Fruit fly (Drosophila melanogaster) whole organism, pupa: ENCODE measurements around the gene CG9497.
A peak's percentile ranks its signal among the peaks of the same experiment; 100 is the strongest.

Source experiments
- CG10348 ChIP-seq: fragments of 200-800 bp; sonication (Bioruptor generic); IDR thresholded peaks from 2 replicates; pipeline ENCODE4 v1.3.6; 2022; ENCODE audit warnings: missing biosample characterization, missing genetic modification characterization
- CG12605 ChIP-seq: fragments of 200-800 bp; sonication (Bioruptor generic); IDR thresholded peaks from 2 replicates; pipeline ENCODE4 v1.3.6; 2022; ENCODE audit warnings: missing biosample characterization, missing genetic modification characterization
- CG13204 ChIP-seq: fragments of 200-800 bp; sonication (Bioruptor generic); optimal IDR thresholded peaks from 2 replicates; lab custom pipeline; 2018; ENCODE audit warnings: missing biosample characterization, mild to moderate bottlenecking, missing genetic modification characterization, moderate library complexity
- CG14655 ChIP-seq: fragments of 200-800 bp; sonication (Bioruptor generic); optimal IDR thresholded peaks from 3 replicates; lab custom pipeline; 2017; ENCODE audit warnings: mild to moderate bottlenecking, missing biosample characterization, missing genetic modification reagents, missing genetic modification characterization
- CG15710 ChIP-seq: fragments of 200-800 bp; sonication (Bioruptor generic); optimal IDR thresholded peaks from 2 replicates; lab custom pipeline; 2018; ENCODE audit warnings: missing biosample characterization, mild to moderate bottlenecking, missing genetic modification characterization, moderate library complexity
- CG17806 ChIP-seq: fragments of 200-800 bp; sonication (Bioruptor generic); optimal IDR thresholded peaks from 2 replicates; lab custom pipeline; 2018; ENCODE audit warnings: missing biosample characterization, mild to moderate bottlenecking, missing genetic modification characterization, moderate library complexity
- CG32121 ChIP-seq: fragments of 200-800 bp; sonication (Bioruptor generic); IDR thresholded peaks from 2 replicates; pipeline ENCODE4 v1.3.6; 2022; ENCODE audit warnings: missing biosample characterization, missing genetic modification characterization
- CG34367 ChIP-seq: fragments of 200-800 bp; sonication (Bioruptor generic); optimal IDR thresholded peaks from 2 replicates; lab custom pipeline; 2018; ENCODE audit warnings: missing biosample characterization, mild to moderate bottlenecking, missing genetic modification characterization
- CG4496 ChIP-seq: fragments of 200-800 bp; sonication (Bioruptor generic); IDR thresholded peaks from 3 replicates; pipeline ENCODE4 v1.3.6; 2022; ENCODE audit warnings: missing biosample characterization, missing genetic modification characterization
- CG8159 ChIP-seq: fragments of 200-800 bp; sonication (Bioruptor generic); optimal IDR thresholded peaks from 3 replicates; lab custom pipeline; 2018; ENCODE audit warnings: missing biosample characterization, mild to moderate bottlenecking, missing genetic modification characterization, moderate library complexity
- CG8301 ChIP-seq: fragments of 200-800 bp; sonication (Bioruptor generic); optimal IDR thresholded peaks from 2 replicates; lab custom pipeline; 2018; ENCODE audit warnings: missing biosample characterization, mild to moderate bottlenecking, missing genetic modification characterization
- CG9948 ChIP-seq: fragments of 200-800 bp; sonication (Bioruptor generic); optimal IDR thresholded peaks from 2 replicates; lab custom pipeline; 2018; ENCODE audit warnings: missing biosample characterization, mild to moderate bottlenecking, missing genetic modification characterization, moderate library complexity
- D1 ChIP-seq: fragments of 200-800 bp; sonication (Bioruptor generic); optimal IDR thresholded peaks from 2 replicates; lab custom pipeline; 2018; ENCODE audit warnings: missing biosample characterization, mild to moderate bottlenecking, missing genetic modification characterization, moderate library complexity
- EcR ChIP-seq: fragments of 200-800 bp; sonication (Bioruptor generic); optimal IDR thresholded peaks from 3 replicates; lab custom pipeline; 2019; ENCODE audit warnings: missing biosample characterization, missing genetic modification characterization, mild to moderate bottlenecking, moderate library complexity, missing genetic modification reagents
- Ets98B ChIP-seq: fragments of 200-800 bp; sonication (Bioruptor generic); IDR thresholded peaks from 2 replicates; pipeline ENCODE4 v1.3.6; 2022; ENCODE audit warnings: missing biosample characterization, missing genetic modification characterization
- Pif1A ChIP-seq: fragments of 200-800 bp; sonication (Bioruptor generic); optimal IDR thresholded peaks from 3 replicates; lab custom pipeline; 2016; ENCODE audit warnings: missing biosample characterization, missing genetic modification characterization
- Pif1B ChIP-seq: fragments of 200-800 bp; sonication (Bioruptor generic); optimal IDR thresholded peaks from 3 replicates; lab custom pipeline; 2016; ENCODE audit warnings: missing biosample characterization, missing genetic modification characterization
- Snoo ChIP-seq: fragments of 200-800 bp; sonication (Bioruptor generic); optimal IDR thresholded peaks from 3 replicates; lab custom pipeline; 2017; ENCODE audit warnings: missing biosample characterization, mild to moderate bottlenecking, missing genetic modification characterization, inconsistent platforms
- fd96Ca ChIP-seq: fragments of 200-800 bp; sonication (Bioruptor generic); IDR thresholded peaks from 3 replicates; pipeline ENCODE4 v1.3.6; 2022; ENCODE audit warnings: missing biosample characterization, missing genetic modification characterization
- gl ChIP-seq: fragments of 200-800 bp; sonication (Bioruptor generic); optimal IDR thresholded peaks from 2 replicates; lab custom pipeline; 2018; ENCODE audit warnings: missing biosample characterization, mild to moderate bottlenecking, missing genetic modification characterization
- rn ChIP-seq: fragments of 200-800 bp; sonication (Bioruptor generic); IDR thresholded peaks from 2 replicates; pipeline ENCODE4 v1.3.6; 2022; ENCODE audit warnings: missing biosample characterization, missing genetic modification characterization

Gene CG9497

DNA sequence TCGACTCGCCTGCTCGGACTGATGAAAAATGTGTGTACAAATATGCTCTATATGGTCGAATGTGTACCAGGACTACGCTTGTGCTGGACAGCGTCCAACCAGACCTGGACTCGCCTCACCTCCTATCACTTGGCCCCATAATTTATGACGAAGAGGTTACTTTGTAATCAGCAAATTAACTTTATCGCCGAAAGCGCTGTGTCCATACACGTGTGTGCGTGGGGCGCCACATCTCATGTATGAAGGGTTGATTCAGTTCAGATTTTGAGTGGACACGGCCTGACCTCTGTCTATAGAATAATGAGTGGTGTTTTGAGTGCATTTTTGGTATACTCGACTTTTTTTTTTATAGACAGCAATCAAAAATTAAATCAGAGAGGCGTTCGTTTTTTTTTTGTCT lies 11.8 kb upstream of the CG9497 start:
- TF ChIP-seq EcR (GFP tag; lab: Kevin White, UChicago) (no peak), rn (GFP tag; lab: Robert Waterston, UW) (no peak), CG8159 (no peak), gl (tag; lab: Kevin White, UChicago) (no peak), CG14655 (GFP tag; lab: Kevin White, UChicago) (no peak), fd96Ca (no peak), CG10348 (GFP tag; lab: Robert Waterston, UW) (no peak), CG9948 (no peak), CG34367 (tag; lab: Kevin White, UChicago) (no peak), CG12605 (no peak), CG13204 (GFP tag; lab: Kevin White, UChicago) (no peak), CG32121 (no peak), CG15710 (tag; lab: Kevin White, UChicago) (no peak), Pif1B (GFP tag; lab: Kevin White, UChicago) (no peak)

DNA sequence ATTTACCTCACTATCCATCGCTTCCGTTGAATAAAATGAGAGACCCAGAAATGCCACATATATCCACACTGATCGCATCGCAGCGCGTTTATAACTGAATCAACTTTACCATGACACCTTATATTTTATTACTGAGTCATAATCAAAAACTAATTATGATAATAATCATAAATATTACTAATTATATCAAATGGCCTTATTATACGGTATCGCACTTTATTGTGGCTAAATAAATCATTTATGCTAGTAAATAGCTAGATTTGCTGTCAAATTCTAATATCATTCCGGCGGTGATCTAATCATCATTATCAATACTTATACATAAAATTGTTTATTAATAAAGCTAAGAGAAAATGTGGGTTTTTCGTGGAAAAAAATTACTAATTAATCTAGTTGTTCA lies 10.0 kb upstream of the CG9497 start, which contains the start of gene CG9500:
CG9500 (minus strand) TSS at position 101 of the 400 bp plus-strand sequence.
- TF ChIP-seq Ets98B (no peak), CG13204 (GFP tag; lab: Kevin White, UChicago) (no peak), Pif1A (GFP tag; lab: Kevin White, UChicago) (no peak), CG17806 (tag; lab: Kevin White, UChicago) (no peak)

DNA sequence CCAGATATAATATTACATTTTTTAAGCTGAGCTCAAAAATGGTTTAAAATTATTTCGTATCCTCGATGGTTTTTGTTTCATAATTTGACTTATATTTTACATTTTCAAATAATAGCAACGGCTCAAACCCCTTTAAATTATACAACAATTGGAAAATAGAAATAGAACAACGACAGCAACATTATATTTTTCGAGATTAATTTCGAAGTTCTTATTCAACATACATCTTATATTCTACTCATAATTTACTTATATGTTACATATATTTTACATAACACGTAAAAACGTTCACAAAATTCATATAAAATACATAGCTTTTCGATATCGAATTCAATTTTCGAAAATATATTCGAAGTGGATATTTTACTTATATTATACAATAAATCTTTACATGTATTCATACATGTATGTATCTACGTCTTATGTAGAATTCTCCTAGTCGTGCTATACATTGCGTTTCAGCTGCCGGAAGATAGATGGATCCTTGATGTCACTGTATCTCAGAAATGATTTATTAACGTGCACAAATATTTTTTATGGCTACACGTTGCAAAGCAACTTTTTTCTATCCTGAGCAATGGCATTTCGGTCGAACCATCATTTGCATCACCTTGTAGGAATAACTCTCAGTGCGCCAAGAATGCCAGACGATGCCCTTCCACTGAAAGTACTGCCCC lies 8.6 kb upstream of the CG9497 start:
- TF ChIP-seq CG4496 (GFP tag; lab: Robert Waterston, UW) (peak; percentile 56; the same call in 1 of the 3 replicates), CG8159 (peak; percentile 13), CG14655 (GFP tag; lab: Kevin White, UChicago) (peak; percentile 48), CG12605 (no peak), CG8301 (tag; lab: Kevin White, UChicago) (no peak)
- TF ChIP-seq, all 21 proteins: peak for 3

DNA sequence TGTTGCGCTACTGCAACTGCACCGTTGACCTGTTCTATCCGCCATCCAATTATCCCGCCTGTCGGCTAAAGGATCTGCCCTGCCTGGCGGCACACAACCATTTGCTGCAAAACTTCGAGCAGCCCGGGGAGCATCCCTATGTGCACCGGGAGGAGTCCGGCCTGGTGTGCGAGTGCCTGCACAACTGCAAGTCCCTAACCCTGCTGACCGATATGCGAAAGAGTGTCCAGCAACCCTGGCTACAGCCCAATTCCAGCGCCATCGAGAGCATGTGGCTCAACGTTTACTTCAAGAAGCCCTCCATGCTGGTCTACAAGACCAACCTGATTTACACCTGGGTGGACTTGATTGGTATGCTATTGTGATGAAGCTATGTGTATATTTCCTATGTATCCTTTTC lies 7.9 kb upstream of the CG9497 start:
- TF ChIP-seq CG32121 (no peak), CG17806 (tag; lab: Kevin White, UChicago) (no peak), fd96Ca (no peak), D1 (tag; lab: Kevin White, UChicago) (no peak), CG8301 (tag; lab: Kevin White, UChicago) (no peak), CG4496 (GFP tag; lab: Robert Waterston, UW) (no peak), CG34367 (tag; lab: Kevin White, UChicago) (no peak), Ets98B (no peak), EcR (GFP tag; lab: Kevin White, UChicago) (no peak), CG15710 (tag; lab: Kevin White, UChicago) (no peak), CG12605 (no peak), CG14655 (GFP tag; lab: Kevin White, UChicago) (no peak), CG9948 (no peak), Pif1A (GFP tag; lab: Kevin White, UChicago) (no peak), CG10348 (GFP tag; lab: Robert Waterston, UW) (no peak), Pif1B (GFP tag; lab: Kevin White, UChicago) (no peak), CG13204 (GFP tag; lab: Kevin White, UChicago) (no peak)

DNA sequence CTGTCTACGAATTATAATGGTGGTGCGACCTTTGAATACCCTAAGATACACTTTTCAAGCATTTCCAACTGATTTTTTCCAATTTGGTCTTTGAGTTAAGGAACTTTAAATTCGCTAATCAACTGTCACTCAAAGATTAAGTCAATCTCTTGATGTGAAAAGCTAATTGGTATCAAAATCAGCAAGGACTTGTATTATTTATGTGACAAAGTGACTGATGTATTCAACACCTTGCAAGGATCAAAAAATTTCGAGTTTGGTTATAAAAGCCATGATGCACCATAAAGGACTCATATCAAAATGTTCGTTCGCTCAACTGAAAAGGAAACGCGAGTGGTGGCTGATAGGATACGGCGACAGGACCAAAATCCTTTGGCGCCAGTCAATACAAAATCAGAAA lies 6.4 kb upstream of the CG9497 start, which contains the start of gene ppk14:
ppk14 (plus strand) TSS at position 301 of the 400 bp plus-strand sequence.
- TF ChIP-seq CG8159 (no peak), fd96Ca (no peak), CG10348 (GFP tag; lab: Robert Waterston, UW) (no peak), CG15710 (tag; lab: Kevin White, UChicago) (no peak), CG9948 (no peak), CG32121 (no peak), CG14655 (GFP tag; lab: Kevin White, UChicago) (no peak), Pif1A (GFP tag; lab: Kevin White, UChicago) (no peak), CG12605 (no peak), D1 (tag; lab: Kevin White, UChicago) (no peak)

DNA sequence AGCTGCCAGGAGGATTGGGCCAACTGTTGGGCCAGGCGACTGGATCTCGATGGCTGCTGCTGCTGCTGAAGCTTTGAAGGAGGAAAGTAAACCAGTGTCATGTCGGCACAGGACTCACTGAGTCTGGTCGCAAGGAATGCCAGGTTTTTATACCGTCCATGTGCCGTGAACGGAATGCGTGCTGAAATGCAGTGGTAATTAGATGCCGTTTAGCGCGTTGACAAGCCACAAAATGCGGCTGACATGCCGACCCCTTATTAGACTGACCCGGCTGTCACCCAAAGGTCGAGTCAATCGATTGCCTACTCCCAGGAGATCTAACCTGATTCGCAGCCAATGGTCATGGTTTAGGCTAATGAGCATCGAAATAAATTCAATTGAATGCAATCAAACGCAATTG lies 6.0 kb upstream of the CG9497 start, which contains the start of gene ppk7:
ppk7 (minus strand) TSS at position 101 of the 400 bp plus-strand sequence.
- TF ChIP-seq CG34367 (tag; lab: Kevin White, UChicago) (no peak), CG9948 (no peak), Ets98B (no peak), CG8301 (tag; lab: Kevin White, UChicago) (no peak), CG12605 (no peak), gl (tag; lab: Kevin White, UChicago) (no peak), Snoo (no peak), EcR (GFP tag; lab: Kevin White, UChicago) (no peak), CG4496 (GFP tag; lab: Robert Waterston, UW) (no peak), CG17806 (tag; lab: Kevin White, UChicago) (no peak), rn (GFP tag; lab: Robert Waterston, UW) (no peak), Pif1A (GFP tag; lab: Kevin White, UChicago) (no peak), CG15710 (tag; lab: Kevin White, UChicago) (no peak), CG10348 (GFP tag; lab: Robert Waterston, UW) (no peak), CG13204 (GFP tag; lab: Kevin White, UChicago) (no peak), CG32121 (no peak), Pif1B (GFP tag; lab: Kevin White, UChicago) (no peak)
